Worm (Caenorhabditis elegans) whole organism, L4 larva: ENCODE data around the gene srx-76.
A peak's percentile ranks its signal among the peaks of the same experiment; 100 is the strongest.

ENCODE experiments used
- Y105C5A.15 ChIP-seq: fragments of 200-800 bp; sonication (Bioruptor generic); IDR thresholded peaks from 2 replicates; pipeline ENCODE4 v1.3.6; 2022; ENCODE audit warnings: missing genetic modification characterization, missing compliant biosample characterization
- aha-1 ChIP-seq: fragments of 150-350 bp; peaks from one replicate; lab custom pipeline; 2014; ENCODE audit warnings: missing biosample characterization, missing genetic modification characterization
- ama-1 ChIP-seq: fragments of 150-350 bp; optimal IDR thresholded peaks from 2 replicates; lab custom pipeline; 2014; ENCODE audit warnings: inconsistent platforms, mixed read lengths
- ceh-82 ChIP-seq: sonication (generic microtip); optimal IDR thresholded peaks from 2 replicates; lab custom pipeline; 2017; ENCODE audit warnings: missing biosample characterization, missing genetic modification characterization
- dmd-8 ChIP-seq: fragments of 200-800 bp; sonication (Bioruptor generic); IDR thresholded peaks from 2 replicates; pipeline ENCODE4 v1.3.6; 2022; ENCODE audit warnings: missing genetic modification characterization, missing compliant biosample characterization
- dmd-9 ChIP-seq: fragments of 200-800 bp; sonication (Bioruptor generic); IDR thresholded peaks from 2 replicates; pipeline ENCODE4 v1.3.6; 2022; ENCODE audit warnings: missing genetic modification reagents, missing genetic modification characterization, missing compliant biosample characterization
- fkh-10 ChIP-seq: fragments of 150-350 bp; optimal IDR thresholded peaks from 2 replicates; lab custom pipeline; 2014; ENCODE audit warnings: missing biosample characterization, missing genetic modification reagents, missing genetic modification characterization
- jun-1 ChIP-seq: fragments of 150-350 bp; optimal IDR thresholded peaks from 2 replicates; lab custom pipeline; 2014; ENCODE audit warnings: missing biosample characterization, missing genetic modification reagents, missing genetic modification characterization
- lin-39 ChIP-seq: fragments of 150-350 bp; optimal IDR thresholded peaks from 2 replicates; lab custom pipeline; 2014; ENCODE audit warnings: missing biosample characterization, missing genetic modification reagents, missing genetic modification characterization
- mdl-1 ChIP-seq, 2 experiments: fragments of 150-350 bp in 1 of 2; sonication (generic microtip) in 1 of 2; optimal IDR thresholded peaks; 2 replicates each; lab custom pipeline; 2014 to 2017; ENCODE audit warnings: missing biosample characterization in 2 of 2, missing genetic modification characterization in 2 of 2
- nhr-11 ChIP-seq: fragments of 150-350 bp; optimal IDR thresholded peaks from 2 replicates; lab custom pipeline; 2014; ENCODE audit warnings: missing biosample characterization, missing genetic modification characterization
- pha-4 ChIP-seq, 2 experiments: fragments of 150-350 bp in 1 of 2; fragments of 200-800 bp in 1 of 2; sonication (Bioruptor generic) in 1 of 2; IDR thresholded peaks in 1 of 2; optimal IDR thresholded peaks in 1 of 2; 2 replicates each; pipeline versions ENCODE4 v1.3.6 to Lab custom; 2014 to 2022; ENCODE audit warnings: missing genetic modification characterization in 2 of 2, missing genetic modification reagents in 2 of 2, missing biosample characterization in 1 of 2, missing compliant biosample characterization in 1 of 2
- unc-39 ChIP-seq: sonication (generic microtip); optimal IDR thresholded peaks from 2 replicates; lab custom pipeline; 2017; ENCODE audit warnings: missing biosample characterization, missing genetic modification characterization

DNA sequence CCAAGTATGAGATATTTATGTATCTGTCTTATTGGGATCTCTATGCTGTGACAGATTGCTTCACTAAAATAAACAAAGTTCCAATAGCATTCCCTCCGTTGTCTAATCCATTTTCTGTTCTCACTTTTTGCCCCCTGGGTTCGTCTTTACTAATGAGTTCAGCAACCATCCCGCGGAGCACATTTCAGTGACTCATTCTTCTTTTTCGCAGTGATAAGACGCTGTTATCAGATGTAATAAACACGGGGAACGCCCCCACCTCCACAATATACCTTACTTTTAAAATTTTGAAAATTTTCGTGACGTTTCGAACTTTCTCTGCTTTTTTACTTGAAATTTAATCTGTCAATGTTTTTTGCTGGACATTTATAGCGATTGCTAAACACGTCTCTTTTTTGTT, 8.5 kb downstream of the srx-76 start:
- peak; percentile 50 for TF ChIP-seq aha-1 (tag; lab: Kevin White, UChicago)
- no peak for TF ChIP-seq lin-39 (tag; lab: Kevin White, UChicago)
- TF ChIP-seq nhr-11 (tag; lab: Kevin White, UChicago): no peak
- TF ChIP-seq dmd-9: no peak
- no peak for TF ChIP-seq ceh-82 (tag; lab: Kevin White, UChicago)
- no peak for TF ChIP-seq jun-1 (tag; lab: Kevin White, UChicago)
- TF ChIP-seq ama-1 (lab: Kevin White, UChicago): no peak
- TF ChIP-seq Y105C5A.15 (GFP tag; lab: Robert Waterston, UW): no peak
- no peak for TF ChIP-seq dmd-8 (GFP tag; lab: Robert Waterston, UW)
- no peak for TF ChIP-seq fkh-10 (GFP tag; lab: Kevin White, UChicago)
- TF ChIP-seq pha-4 (GFP tag; IDR thresholded peaks at IDR 0.05; lab: Robert Waterston, UW): no peak
- TF ChIP-seq pha-4 (tag; optimal IDR thresholded peaks at IDR 0.05; lab: Kevin White, UChicago): no peak
- TF ChIP-seq unc-39 (tag; lab: Kevin White, UChicago): no peak
- TF ChIP-seq mdl-1 (tag; optimal IDR thresholded peaks at IDR 0.05; lab: Kevin White, UChicago): peak in 1 of 2 experiments; percentile 2
